Fruit fly (Drosophila melanogaster): ENCODE data around the gene ome.

The ome gene

DNA sequence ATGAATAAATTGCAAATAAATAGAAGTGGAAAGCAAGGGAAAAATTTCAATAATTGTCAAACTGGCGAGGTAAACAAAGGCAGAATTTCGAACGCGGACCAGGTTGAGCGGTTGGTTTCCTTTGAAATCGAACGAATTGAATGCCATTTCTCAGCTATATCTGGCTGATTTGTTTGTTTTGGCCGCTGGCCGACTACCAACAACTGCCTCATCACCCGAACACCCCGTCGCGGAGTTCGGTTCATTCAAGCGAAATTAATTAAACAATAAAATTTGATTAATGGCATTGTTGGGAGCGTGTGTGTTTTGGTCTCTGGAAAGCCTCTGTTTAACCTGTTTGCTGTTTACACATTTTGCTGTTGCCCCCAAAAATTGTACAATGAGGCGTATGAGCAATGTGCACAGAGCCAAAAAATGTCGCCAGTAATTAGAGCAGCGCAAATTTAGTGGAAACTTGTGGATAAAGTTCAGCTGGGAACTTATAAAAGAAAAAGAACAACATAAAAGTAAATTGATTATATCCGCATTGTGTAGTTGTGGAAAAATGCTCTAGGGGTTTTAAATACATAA, 15.1 kb upstream of the ome start (continued):
- TF ChIP-seq CG17361 (GFP tag; IDR thresholded peaks at IDR 0.05) (no peak), CG3995 (GFP tag; optimal IDR thresholded peaks at IDR 0.05) (no peak), Dbx (GFP tag; IDR thresholded peaks at IDR 0.05) (0 out of 3 replicates have a peak, but pooled peaks have one; percentile 45), CG18476 (GFP tag; optimal IDR thresholded peaks at IDR 0.05) (no peak), PHDP (tag; optimal IDR thresholded peaks at IDR 0.05) (no peak), gro (GFP tag; optimal IDR thresholded peaks at IDR 0.05) (peak; percentile 39), dpn (GFP tag; optimal IDR thresholded peaks at IDR 0.05) (no peak), rib (GFP tag; IDR thresholded peaks at IDR 0.05) (no peak)

dm6 chr3L:14659954-14660907, 12.4 kb upstream of the ome start:
- TF ChIP-seq phol (tag; optimal IDR thresholded peaks at IDR 0.05) (peak; percentile 35), Oli (tag; optimal IDR thresholded peaks at IDR 0.05) (peak; percentile 13), CG12744 (GFP tag; optimal IDR thresholded peaks at IDR 0.05) (no peak), nmo (GFP tag; optimal IDR thresholded peaks at IDR 0.05) (peak; percentile 5), hb (GFP tag; IDR thresholded peaks at IDR 0.05; ENCODE audit: partially characterized antibody) (0 out of 3 replicates have a peak, but pooled peaks have one; percentile 12), dmrt11E (tag; optimal IDR thresholded peaks at IDR 0.05) (peak; percentile 1), p53 (GFP tag; optimal IDR thresholded peaks at IDR 0.05) (no peak), jing (GFP tag; optimal IDR thresholded peaks at IDR 0.05) (no peak), Hr51 (GFP tag; optimal IDR thresholded peaks at IDR 0.05) (peak in 1 of 2 experiments; percentile 1), bsh (GFP tag; optimal IDR thresholded peaks at IDR 0.05) (peak in 1 of 2 experiments; percentile 29), gt (GFP tag; IDR thresholded peaks at IDR 0.05) (no peak), trh (GFP tag; optimal IDR thresholded peaks at IDR 0.05) (no peak), ATbp (GFP tag; optimal IDR thresholded peaks at IDR 0.05) (peak; percentile 10), CG4617 (GFP tag; optimal IDR thresholded peaks at IDR 0.05; ENCODE audit: borderline replicate concordance) (no peak), Abd-B (GFP tag; optimal IDR thresholded peaks at IDR 0.05) (no peak), B-H2 (GFP tag; optimal IDR thresholded peaks at IDR 0.05) (no peak), dmrt99B (tag; optimal IDR thresholded peaks at IDR 0.05) (peak; percentile 8), kni (GFP tag; optimal IDR thresholded peaks at IDR 0.05) (peak; percentile 7), Hr78 (GFP tag; optimal IDR thresholded peaks at IDR 0.05) (no peak), NK7.1 (GFP tag; optimal IDR thresholded peaks at IDR 0.05) (no peak), Ets65A (GFP tag) (peak; percentile 36), CG1792 (GFP tag; optimal IDR thresholded peaks at IDR 0.05) (no peak), CG12299 (tag; optimal IDR thresholded peaks at IDR 0.05) (no peak), schlank (tag; optimal IDR thresholded peaks at IDR 0.05) (no peak), en (GFP tag; optimal IDR thresholded peaks at IDR 0.05) (no peak), Ada2b (GFP tag; IDR thresholded peaks at IDR 0.05) (no peak), vvl (GFP tag; IDR thresholded peaks at IDR 0.05) (peak; percentile 74; the same call in 1 of the 2 replicates), Trl (optimal IDR thresholded peaks at IDR 0.05) (peak; percentile 42 to 59), Trl (GFP tag; optimal IDR thresholded peaks at IDR 0.05) (no peak), CG18262 (tag; optimal IDR thresholded peaks at IDR 0.05) (peak; percentile 15), trem (tag; optimal IDR thresholded peaks at IDR 0.05) (no peak), CG1024 (GFP tag; IDR thresholded peaks at IDR 0.05) (no peak), CG32772 (GFP tag; IDR thresholded peaks at IDR 0.05) (no peak), CG7556 (GFP tag; optimal IDR thresholded peaks at IDR 0.05) (peak; percentile 31), eve (GFP tag; optimal IDR thresholded peaks at IDR 0.05) (peak in 1 of 2 experiments; percentile 53), CG12391 (tag; optimal IDR thresholded peaks at IDR 0.05) (peak; percentile 14), B-H1 (GFP tag; IDR thresholded peaks at IDR 0.05) (no peak), CG10462 (GFP tag; optimal IDR thresholded peaks at IDR 0.05) (no peak), seq (GFP tag; IDR thresholded peaks at IDR 0.05) (peak; percentile 24; the same call in 1 of the 2 replicates)

Data from whole organism, embryonic.